Fruit fly (Drosophila melanogaster) Kc167 (cell line): Measurements from ENCODE around the gene Idh.

Source experiments
- Myc ChIP-seq: fragments of >200 bp; optimal IDR thresholded peaks from 2 replicates; lab custom pipeline; 2017; ENCODE audit warnings: missing external identifiers
- Sin3A ChIP-seq: fragments of >200 bp; optimal IDR thresholded peaks from 2 replicates; lab custom pipeline; 2018; ENCODE audit warnings: missing external identifiers
- h ChIP-seq: fragments of >200 bp; optimal IDR thresholded peaks from 3 replicates; lab custom pipeline; 2018; ENCODE audit warnings: missing external identifiers
- insv ChIP-seq: fragments of >200 bp; optimal IDR thresholded peaks from 3 replicates; lab custom pipeline; 2018; ENCODE audit warnings: missing external identifiers
- psq ChIP-seq: fragments of >200 bp; optimal IDR thresholded peaks from 2 replicates; lab custom pipeline; 2017; ENCODE audit warnings: missing external identifiers
- ttk ChIP-seq: sonication (Bioruptor generic); optimal IDR thresholded peaks from 2 replicates; lab custom pipeline; 2017; ENCODE audit warnings: missing external identifiers

DNA sequence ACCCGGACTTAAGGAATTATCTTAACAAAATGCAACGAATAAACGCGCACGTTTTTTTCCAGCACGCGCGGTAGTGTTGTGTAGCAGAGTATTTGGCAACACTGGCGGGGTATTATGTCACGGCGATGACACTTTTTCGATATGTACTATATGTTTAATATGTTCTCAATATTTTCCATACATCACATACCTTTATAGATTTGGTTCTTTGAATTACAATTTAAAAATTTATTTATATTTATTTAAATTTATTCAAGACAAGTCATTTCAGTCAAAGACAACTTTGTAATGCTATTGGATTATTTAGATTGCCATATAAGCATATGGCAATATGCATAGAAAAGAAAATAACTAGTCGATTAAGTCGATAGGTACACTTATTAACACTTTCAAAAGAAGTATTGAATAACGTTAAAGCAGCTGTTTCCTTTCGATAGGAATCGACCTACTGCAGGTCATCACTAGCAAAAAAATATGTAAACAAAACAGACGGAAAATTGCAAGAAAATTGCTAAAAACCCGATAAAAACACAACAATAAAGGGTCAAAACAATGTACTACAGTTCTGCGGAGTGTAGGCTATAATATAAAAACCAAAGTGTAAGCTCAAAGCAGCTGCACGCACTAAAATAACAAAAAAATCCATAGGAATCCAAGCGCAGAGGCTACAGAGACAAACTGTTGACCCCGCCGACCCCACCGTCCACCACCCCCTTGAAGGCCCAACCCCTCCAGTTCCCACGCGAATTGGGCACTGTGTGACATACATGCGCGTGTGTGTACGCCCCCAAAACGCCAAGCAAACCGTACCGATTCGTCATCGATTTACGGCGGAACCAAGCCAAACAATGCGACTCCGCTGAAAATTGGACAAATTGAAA is 14.4 kb downstream of the Idh start, which contains the start of the genes CG7182 and GAPcenA:
- TF ChIP-seq Sin3A (lab: Kevin White, UChicago) (no peak), h (lab: Kevin White, UChicago) (no peak), psq (lab: Kevin White, UChicago) (no peak), ttk (no peak), insv (lab: Kevin White, UChicago) (no peak), Myc (lab: Kevin White, UChicago) (no peak)
